In the genomic region with DNA sequence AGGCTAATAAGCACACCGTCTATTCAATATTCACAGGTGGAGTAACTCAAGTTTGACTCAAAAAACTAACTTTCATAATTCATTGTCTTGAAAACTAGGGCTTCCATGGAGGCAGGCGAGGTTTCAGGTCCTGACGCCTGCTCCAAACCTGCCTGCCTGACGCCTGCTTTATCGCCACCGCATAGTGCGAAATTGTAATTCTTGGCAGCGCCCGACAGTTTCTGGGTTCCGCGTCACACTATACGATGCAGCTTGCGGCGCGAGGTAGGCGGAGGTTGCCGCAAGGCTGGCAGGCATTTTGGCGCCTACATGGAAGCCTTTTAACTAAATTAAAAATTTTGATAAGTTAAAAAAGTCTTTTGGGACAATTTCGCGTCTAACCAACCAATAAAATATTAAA, we compare ENCODE assay signal across 2 worm cellular contexts.
A peak's percentile ranks its signal among the peaks of the same experiment; 100 is the strongest.
TF ChIP-seq lines count a peak whose summit lies in the region.

No protein-coding gene starts in this region.

TF ChIP-seq in whole organism, L4 larva, 104 proteins besides CTCF, POLR2A, EP300 and RAD21:
- TF ChIP-seq set-16 (GFP tag; IDR thresholded peaks at IDR 0.05; lab: Robert Waterston, UW): peak; percentile 56; the same call in 1 of the 2 replicates
- TF ChIP-seq ctbp-1 (GFP tag; IDR thresholded peaks at IDR 0.05; lab: Robert Waterston, UW): no peak
- no peak for TF ChIP-seq lim-7 (GFP tag; IDR thresholded peaks at IDR 0.05; lab: Robert Waterston, UW)
- TF ChIP-seq hlh-11 (tag; optimal IDR thresholded peaks at IDR 0.05; lab: Kevin White, UChicago): no peak
- no peak for TF ChIP-seq T20F7.1 (GFP tag; optimal IDR thresholded peaks at IDR 0.05; lab: Kevin White, UChicago)

TF ChIP-seq in whole organism, young adult, 124 proteins besides CTCF, POLR2A, EP300 and RAD21:
- TF ChIP-seq snpc-1.1 (tag; optimal IDR thresholded peaks at IDR 0.05; lab: Kevin White, UChicago; ENCODE audit: insufficient read depth): peak; percentile 14
- peak; percentile 66 for TF ChIP-seq zfh-2 (GFP tag; conservative IDR thresholded peaks at IDR 0.05; lab: Robert Waterston, UW)
- TF ChIP-seq sdz-38 (tag; optimal IDR thresholded peaks at IDR 0.05; lab: Kevin White, UChicago): no peak
- no peak for TF ChIP-seq lir-1 (GFP tag; conservative IDR thresholded peaks at IDR 0.05; lab: Robert Waterston, UW)
- 0 out of 2 replicates have a peak, but pooled peaks have one; percentile 65 for TF ChIP-seq F37B4.10 (GFP tag; IDR thresholded peaks at IDR 0.05; lab: Robert Waterston, UW)
